Worm (Caenorhabditis elegans) whole organism, early embryonic: ENCODE results near the gene C06C3.12.

Source experiments
- B0310.2 ChIP-seq: sonication (generic microtip); optimal IDR thresholded peaks from 2 replicates; lab custom pipeline; 2016; ENCODE audit warnings: mild to moderate bottlenecking, missing genetic modification characterization, missing compliant biosample characterization
- F13C5.2 ChIP-seq: sonication (generic microtip); optimal IDR thresholded peaks from 2 replicates; lab custom pipeline; 2017; ENCODE audit warnings: mild to moderate bottlenecking, missing genetic modification characterization, inconsistent platforms, missing compliant biosample characterization
- aly-1 ChIP-seq: sonication (generic microtip); optimal IDR thresholded peaks from 2 replicates; lab custom pipeline; 2016; ENCODE audit warnings: missing genetic modification characterization, missing compliant biosample characterization
- ama-1 ChIP-seq: fragments of 150-350 bp; optimal IDR thresholded peaks from 2 replicates; lab custom pipeline; 2014
- ceh-13 ChIP-seq: fragments of 200-800 bp; sonication (Bioruptor generic); optimal IDR thresholded peaks from 2 replicates; lab custom pipeline; 2018; ENCODE audit warnings: mild to moderate bottlenecking, missing genetic modification characterization, missing compliant biosample characterization
- flt-1 ChIP-seq: fragments of 200-800 bp; sonication (Bioruptor generic); IDR thresholded peaks from 2 replicates; pipeline ENCODE4 v1.3.6; 2022; ENCODE audit warnings: missing genetic modification characterization, missing compliant biosample characterization
- pes-1 ChIP-seq: fragments of 200-800 bp; sonication (Bioruptor generic); IDR thresholded peaks from 2 replicates; pipeline ENCODE4 v1.3.6; 2022; ENCODE audit warnings: missing genetic modification reagents, missing genetic modification characterization, missing compliant biosample characterization
- sea-1 ChIP-seq: fragments of 200-800 bp; sonication (Bioruptor generic); conservative IDR thresholded peaks from 2 replicates; pipeline ENCODE4 v1.3.6; 2022; ENCODE audit warnings: missing genetic modification characterization, missing compliant biosample characterization
- tbx-11 ChIP-seq: fragments of 200-800 bp; sonication (Bioruptor generic); IDR thresholded peaks from 2 replicates; pipeline ENCODE4 v1.3.6; 2022; ENCODE audit warnings: missing genetic modification characterization, missing compliant biosample characterization
- tbx-37 ChIP-seq: fragments of 200-800 bp; sonication (Bioruptor generic); conservative IDR thresholded peaks from 2 replicates; pipeline ENCODE4 v1.3.6; 2022; ENCODE audit warnings: missing genetic modification reagents, missing genetic modification characterization, missing compliant biosample characterization
- tra-4 ChIP-seq: sonication (generic microtip); optimal IDR thresholded peaks from 2 replicates; lab custom pipeline; 2017; ENCODE audit warnings: missing genetic modification characterization, missing compliant biosample characterization

DNA sequence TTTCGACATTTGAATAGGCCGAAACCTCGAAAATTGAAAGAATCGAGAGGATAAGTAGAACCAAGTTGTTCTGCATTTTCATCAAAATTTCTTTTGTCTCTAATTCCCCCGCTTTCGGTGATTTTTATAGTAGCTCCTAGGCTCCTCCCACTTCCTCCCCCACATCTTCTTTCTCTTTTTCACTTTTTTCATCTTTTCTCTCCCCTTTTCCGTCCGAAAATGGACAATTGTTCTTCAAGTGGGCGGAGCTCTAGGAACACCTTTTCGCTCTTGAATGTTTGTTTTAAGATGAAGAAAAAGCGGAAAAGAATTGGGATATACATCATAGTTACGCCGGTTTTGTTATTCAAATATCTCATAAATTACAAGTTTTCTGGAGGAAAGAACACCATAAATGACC, 28.4 kb upstream of the C06C3.12 start, which contains the start of gene F42A8.1:
- TF ChIP-seq sea-1 (GFP tag; lab: Robert Waterston, UW) (0 out of 2 replicates have a peak, but pooled peaks have one; percentile 44), pes-1 (GFP tag; lab: Robert Waterston, UW) (no peak), ama-1 (lab: Kevin White, UChicago) (no peak), tbx-37 (GFP tag; lab: Robert Waterston, UW) (no peak), B0310.2 (tag; lab: Kevin White, UChicago) (no peak), flt-1 (GFP tag; lab: Robert Waterston, UW) (no peak), tra-4 (tag; lab: Kevin White, UChicago) (no peak), tbx-11 (GFP tag; lab: Robert Waterston, UW) (no peak), aly-1 (no peak), ceh-13 (GFP tag; lab: Kevin White, UChicago) (no peak), F13C5.2 (tag; lab: Kevin White, UChicago) (no peak)
